Worm (Caenorhabditis elegans): ENCODE results near the gene T07E3.3.

Gene T07E3.3

ce11 chrIII:6887574-6887973 is 16.1 kb upstream of the T07E3.3 start (continued):
- no peak for TF ChIP-seq egl-27 (tag; optimal IDR thresholded peaks at IDR 0.05)
- peak; percentile 85 for TF ChIP-seq aha-1 (tag)
- TF ChIP-seq dmd-9 (GFP tag; IDR thresholded peaks at IDR 0.05), result peak; percentile 63; the same call in 1 of the 2 replicates
- no peak for TF ChIP-seq jun-1 (tag; optimal IDR thresholded peaks at IDR 0.05)
- no peak for TF ChIP-seq lin-15B (tag; optimal IDR thresholded peaks at IDR 0.05)
- TF ChIP-seq ceh-62 (tag; optimal IDR thresholded peaks at IDR 0.05), result no peak
- TF ChIP-seq cey-2 (tag; optimal IDR thresholded peaks at IDR 0.05; ENCODE audit: borderline replicate concordance, insufficient read depth), result no peak
- TF ChIP-seq fos-1 (tag; optimal IDR thresholded peaks at IDR 0.05), result no peak
- 0 out of 2 replicates have a peak, but pooled peaks have one; percentile 69 for TF ChIP-seq D1046.2 (GFP tag; IDR thresholded peaks at IDR 0.05)
- TF ChIP-seq snpc-4 (tag; optimal IDR thresholded peaks at IDR 0.05), result peak; percentile 29
- 0 out of 2 replicates have a peak, but pooled peaks have one; percentile 22 for TF ChIP-seq saeg-2 (GFP tag; IDR thresholded peaks at IDR 0.05)
- no peak for TF ChIP-seq daf-8 (GFP tag; IDR thresholded peaks at IDR 0.05)
- no peak for TF ChIP-seq nhr-10 (tag; optimal IDR thresholded peaks at IDR 0.05)
- TF ChIP-seq nhr-102 (tag; optimal IDR thresholded peaks at IDR 0.05), result no peak
- peak; percentile 67 for TF ChIP-seq rbr-2 (tag; optimal IDR thresholded peaks at IDR 0.05)
- TF ChIP-seq mdt-29 (GFP tag; IDR thresholded peaks at IDR 0.05), result peak; percentile 66; the same call in 1 of the 2 replicates
- TF ChIP-seq ceh-28 (tag; optimal IDR thresholded peaks at IDR 0.05), result no peak
- peak; percentile 48 for TF ChIP-seq F10B5.3 (tag; optimal IDR thresholded peaks at IDR 0.05)
- TF ChIP-seq ama-1 (optimal IDR thresholded peaks at IDR 0.05), result peak; percentile 14

- TF ChIP-seq lin-29 (GFP tag; IDR thresholded peaks at IDR 0.05) (0 out of 2 replicates have a peak, but pooled peaks have one; percentile 25), F37D6.2 (tag; optimal IDR thresholded peaks at IDR 0.05) (peak; percentile 18), mxl-3 (GFP tag; optimal IDR thresholded peaks at IDR 0.05) (peak; percentile 63), ces-1 (GFP tag; optimal IDR thresholded peaks at IDR 0.05) (no peak), saeg-2 (GFP tag; IDR thresholded peaks at IDR 0.05) (0 out of 2 replicates have a peak, but pooled peaks have one; percentile 36), dmd-8 (GFP tag; IDR thresholded peaks at IDR 0.05) (peak; percentile 81), madf-9 (GFP tag; conservative IDR thresholded peaks at IDR 0.05) (peak; percentile 80), F49E8.2 (tag; optimal IDR thresholded peaks at IDR 0.05; ENCODE audit: borderline replicate concordance) (peak; percentile 33), hif-1 (tag; optimal IDR thresholded peaks at IDR 0.05) (no peak), dpl-1 (GFP tag; optimal IDR thresholded peaks at IDR 0.05) (peak; percentile 9), tag-97 (GFP tag; IDR thresholded peaks at IDR 0.05) (no peak), duxl-1 (tag; optimal IDR thresholded peaks at IDR 0.05; ENCODE audit: poor library complexity) (peak; percentile 25), ZK337.2 (GFP tag; IDR thresholded peaks at IDR 0.05) (no peak), daf-19 (GFP tag; conservative IDR thresholded peaks at IDR 0.05) (peak; percentile 76; the same call in 1 of the 2 replicates), lin-1 (GFP tag; IDR thresholded peaks at IDR 0.05) (peak; percentile 47), pqm-1 (tag; optimal IDR thresholded peaks at IDR 0.05) (no peak), egl-43 (GFP tag; IDR thresholded peaks at IDR 0.05) (peak; percentile 84), F10B5.3 (tag; optimal IDR thresholded peaks at IDR 0.05) (peak; percentile 16), nhr-111 (GFP tag; optimal IDR thresholded peaks at IDR 0.05) (no peak), unc-62 (GFP tag; optimal IDR thresholded peaks at IDR 0.05 in 1 of 2) (peak in 1 of 2 experiments; percentile 7), unc-62 (tag; optimal IDR thresholded peaks at IDR 0.05) (no peak), mxl-2 (GFP tag; conservative IDR thresholded peaks at IDR 0.05) (0 out of 2 replicates have a peak, but pooled peaks have one; percentile 55), aha-1 (tag) (no peak), daf-16 (GFP tag; optimal IDR thresholded peaks at IDR 0.05) (peak; percentile 23 to 36), daf-16 (tag; optimal IDR thresholded peaks at IDR 0.05) (peak; percentile 32), gei-8 (GFP tag; optimal IDR thresholded peaks at IDR 0.05) (no peak), vab-7 (GFP tag; IDR thresholded peaks at IDR 0.05) (peak; percentile 71), zfp-3 (GFP tag; conservative IDR thresholded peaks at IDR 0.05) (0 out of 2 replicates have a peak, but pooled peaks have one; percentile 26), ceh-82 (tag; optimal IDR thresholded peaks at IDR 0.05) (no peak), dve-1 (tag; optimal IDR thresholded peaks at IDR 0.05; ENCODE audit: insufficient read depth) (peak; percentile 43), mdl-1 (tag; optimal IDR thresholded peaks at IDR 0.05) (peak in 1 of 2 experiments; percentile 40), tra-1 (GFP tag; IDR thresholded peaks at IDR 0.05) (peak; percentile 77), arid-1 (GFP tag; conservative IDR thresholded peaks at IDR 0.05) (peak; percentile 86), F26F4.8 (GFP tag; conservative IDR thresholded peaks at IDR 0.05) (peak; percentile 73)
These were observed 15.2 kb upstream of the T07E3.3 start for ce11 chrIII:6888497-6888896.
